Fruit fly (Drosophila melanogaster) whole organism, embryonic: ENCODE results near the gene CG11342.

Source experiments
- ATbp ChIP-seq: fragments of 200-800 bp; sonication (Bioruptor generic); optimal IDR thresholded peaks from 2 replicates; lab custom pipeline; 2017; ENCODE audit warnings: missing biosample characterization, mild to moderate bottlenecking, missing genetic modification characterization, missing genetic modification reagents
- Ada2b ChIP-seq: fragments of 200-800 bp; sonication (Bioruptor generic); IDR thresholded peaks from 2 replicates; pipeline ENCODE4 v1.3.6; 2022; ENCODE audit warnings: missing biosample characterization, missing genetic modification characterization
- BEAF-32 ChIP-seq: fragments of 200-800 bp; sonication (Bioruptor generic); optimal IDR thresholded peaks from 3 replicates; lab custom pipeline; 2017; ENCODE audit warnings: missing biosample characterization, missing genetic modification characterization, mild to moderate bottlenecking, moderate library complexity, missing genetic modification reagents
- Blimp-1 ChIP-seq: fragments of 200-800 bp; sonication (Bioruptor generic); optimal IDR thresholded peaks from 3 replicates; lab custom pipeline; 2018; ENCODE audit warnings: missing biosample characterization, missing genetic modification characterization, mild to moderate bottlenecking, moderate library complexity, missing genetic modification reagents
- CG11456 ChIP-seq: fragments of 200-800 bp; sonication (Bioruptor generic); IDR thresholded peaks from 3 replicates; pipeline ENCODE4 v1.3.6; 2022; ENCODE audit warnings: missing biosample characterization, missing genetic modification characterization
- CG12942 ChIP-seq: fragments of 200-800 bp; sonication (Bioruptor generic); optimal IDR thresholded peaks from 3 replicates; lab custom pipeline; 2016; ENCODE audit warnings: missing biosample characterization, missing genetic modification characterization
- CG13624 ChIP-seq: fragments of 200-800 bp; sonication (Bioruptor generic); optimal IDR thresholded peaks from 2 replicates; lab custom pipeline; 2016; ENCODE audit warnings: missing biosample characterization, missing genetic modification characterization
- CG14965 ChIP-seq: fragments of 200-800 bp; sonication (Bioruptor generic); optimal IDR thresholded peaks from 2 replicates; lab custom pipeline; 2016; ENCODE audit warnings: missing biosample characterization, missing genetic modification characterization, borderline replicate concordance
- CG15514 ChIP-seq: fragments of 200-800 bp; sonication (Bioruptor generic); optimal IDR thresholded peaks from 3 replicates; lab custom pipeline; 2017; ENCODE audit warnings: missing biosample characterization, missing genetic modification characterization, mild to moderate bottlenecking, moderate library complexity, missing genetic modification reagents
- CG1647 ChIP-seq: fragments of 200-800 bp; sonication (Bioruptor generic); optimal IDR thresholded peaks from 3 replicates; lab custom pipeline; 2016; ENCODE audit warnings: missing biosample characterization, missing genetic modification characterization
- CG16779 ChIP-seq: fragments of 200-800 bp; sonication (Bioruptor generic); IDR thresholded peaks from 2 replicates; pipeline ENCODE4 v1.3.6; 2022; ENCODE audit warnings: missing biosample characterization, missing genetic modification characterization
- CG16863 ChIP-seq: fragments of 200-800 bp; sonication (Bioruptor generic); optimal IDR thresholded peaks from 3 replicates; lab custom pipeline; 2016; ENCODE audit warnings: missing biosample characterization, missing genetic modification characterization
- CG18011 ChIP-seq: fragments of 200-800 bp; sonication (Bioruptor generic); optimal IDR thresholded peaks from 2 replicates; lab custom pipeline; 2017; ENCODE audit warnings: missing biosample characterization, missing genetic modification characterization, mild to moderate bottlenecking, moderate library complexity, missing genotype
- CG18476 ChIP-seq: fragments of 200-800 bp; sonication (Bioruptor generic); optimal IDR thresholded peaks from 2 replicates; lab custom pipeline; 2016; ENCODE audit warnings: missing biosample characterization, mild to moderate bottlenecking, missing genetic modification characterization
- CG4282 ChIP-seq: fragments of 200-800 bp; sonication (Bioruptor generic); optimal IDR thresholded peaks from 2 replicates; lab custom pipeline; 2016; ENCODE audit warnings: missing biosample characterization, missing genetic modification characterization
- CG5245 ChIP-seq: fragments of 200-800 bp; sonication (Bioruptor generic); optimal IDR thresholded peaks from 3 replicates; lab custom pipeline; 2016; ENCODE audit warnings: missing biosample characterization, missing genetic modification characterization
- CG6254 ChIP-seq: fragments of 200-800 bp; sonication (Bioruptor generic); optimal IDR thresholded peaks from 3 replicates; lab custom pipeline; 2017; ENCODE audit warnings: mild to moderate bottlenecking, missing biosample characterization, missing genetic modification reagents, missing genetic modification characterization
- CG6689 ChIP-seq: fragments of 200-800 bp; sonication (Bioruptor generic); IDR thresholded peaks from 2 replicates; pipeline ENCODE4 v1.3.6; 2022; ENCODE audit warnings: missing biosample characterization, missing genetic modification characterization
- CG6791 ChIP-seq: fragments of 200-800 bp; sonication (Bioruptor generic); IDR thresholded peaks from 3 replicates; pipeline ENCODE4 v1.3.6; 2022; ENCODE audit warnings: missing biosample characterization, missing genetic modification characterization; ENCODE audit not compliant: partially characterized antibody
- CG7271 ChIP-seq: fragments of 200-800 bp; sonication (Bioruptor generic); optimal IDR thresholded peaks from 2 replicates; lab custom pipeline; 2018; ENCODE audit warnings: missing biosample characterization, mild to moderate bottlenecking, missing genetic modification characterization, moderate library complexity
- CG8359 ChIP-seq: fragments of 200-800 bp; sonication (Bioruptor generic); optimal IDR thresholded peaks from 2 replicates; lab custom pipeline; 2017; ENCODE audit warnings: missing biosample characterization, mild to moderate bottlenecking, missing genetic modification characterization, borderline replicate concordance
- CG8388 ChIP-seq: fragments of 200-800 bp; sonication (Bioruptor generic); optimal IDR thresholded peaks from 2 replicates; lab custom pipeline; 2019; ENCODE audit warnings: missing biosample characterization, mild to moderate bottlenecking, missing genetic modification characterization, moderate library complexity
- CG8478 ChIP-seq: fragments of >200 bp; optimal IDR thresholded peaks from 2 replicates; lab custom pipeline; 2018
- D ChIP-seq, 2 experiments: fragments of 200-800 bp in 1 of 2; fragments of >200 bp in 1 of 2; sonication (Bioruptor generic) in 1 of 2; optimal IDR thresholded peaks; 2 replicates in 1 of 2; 3 replicates in 1 of 2; lab custom pipeline; 2017; ENCODE audit warnings: mild to moderate bottlenecking in 1 of 2, missing biosample characterization in 1 of 2, missing genetic modification characterization in 1 of 2, missing genetic modification reagents in 1 of 2
- Dfd ChIP-seq, 2 experiments: fragments of >200 bp; optimal IDR thresholded peaks; 2 replicates each; lab custom pipeline; 2017; ENCODE audit warnings: missing biosample characterization in 2 of 2, missing genetic modification characterization in 2 of 2
- Drgx ChIP-seq: fragments of 200-800 bp; sonication (Bioruptor generic); IDR thresholded peaks from 2 replicates; pipeline ENCODE4 v1.3.6; 2022; ENCODE audit warnings: missing biosample characterization, missing genetic modification characterization
- Hr51 ChIP-seq, 2 experiments: fragments of 200-800 bp; sonication (Bioruptor generic); optimal IDR thresholded peaks; 2 replicates in 1 of 2; 3 replicates in 1 of 2; lab custom pipeline; 2016 to 2018; ENCODE audit warnings: missing biosample characterization in 2 of 2, missing genetic modification characterization in 2 of 2, mild to moderate bottlenecking in 1 of 2, moderate library complexity in 1 of 2
- MBD-R2 ChIP-seq: fragments of 200-800 bp; sonication (Bioruptor generic); IDR thresholded peaks from 2 replicates; pipeline ENCODE4 v1.3.6; 2022; ENCODE audit warnings: missing biosample characterization, missing genetic modification characterization
- Med ChIP-seq: fragments of 200-800 bp; sonication (Bioruptor generic); peaks from one replicate; lab custom pipeline; 2016; ENCODE audit warnings: missing biosample characterization, missing genetic modification characterization, mild to moderate bottlenecking, inconsistent platforms, moderate library complexity
- NC2β ChIP-seq: fragments of 200-800 bp; sonication (Bioruptor generic); optimal IDR thresholded peaks from 2 replicates; lab custom pipeline; 2016; ENCODE audit warnings: missing biosample characterization, missing genetic modification characterization
- Nf-YB ChIP-seq: fragments of 200-800 bp; sonication (Bioruptor generic); optimal IDR thresholded peaks from 3 replicates; lab custom pipeline; 2019; ENCODE audit warnings: missing biosample characterization, mild to moderate bottlenecking, missing genetic modification characterization, moderate library complexity
- Pdp1 ChIP-seq, 2 experiments: fragments of 200-800 bp; sonication (Bioruptor generic); optimal IDR thresholded peaks; 3 replicates each; lab custom pipeline; 2016; ENCODE audit warnings: missing biosample characterization in 2 of 2, missing genetic modification characterization in 2 of 2, mild to moderate bottlenecking in 1 of 2, moderate library complexity in 1 of 2
- Ravus ChIP-seq: fragments of 200-800 bp; sonication (Bioruptor generic); IDR thresholded peaks from 2 replicates; pipeline ENCODE4 v1.3.6; 2022; ENCODE audit warnings: missing biosample characterization, missing genetic modification characterization
- Scr ChIP-seq: fragments of 200-800 bp; sonication (Bioruptor generic); IDR thresholded peaks from 2 replicates; pipeline ENCODE4 v1.3.6; 2022; ENCODE audit warnings: missing biosample characterization, missing genetic modification characterization; ENCODE audit not compliant: partially characterized antibody
- Sin3A ChIP-seq: fragments of >200 bp; optimal IDR thresholded peaks from 2 replicates; lab custom pipeline; 2018
- corto ChIP-seq: fragments of 200-800 bp; sonication (Bioruptor generic); optimal IDR thresholded peaks from 2 replicates; lab custom pipeline; 2016; ENCODE audit warnings: missing biosample characterization, mild to moderate bottlenecking, missing genetic modification characterization, moderate library complexity
- crc ChIP-seq: fragments of 200-800 bp; sonication (Bioruptor generic); optimal IDR thresholded peaks from 2 replicates; lab custom pipeline; 2016; ENCODE audit warnings: missing biosample characterization, missing genetic modification characterization
- croc ChIP-seq: fragments of 200-800 bp; sonication (Bioruptor generic); conservative IDR thresholded peaks from 3 replicates; pipeline ENCODE4 v1.3.6; 2022; ENCODE audit warnings: missing biosample characterization, missing genetic modification characterization
- dm ChIP-seq: fragments of 200-800 bp; sonication (Bioruptor generic); optimal IDR thresholded peaks from 3 replicates; lab custom pipeline; 2016; ENCODE audit warnings: missing biosample characterization, missing genetic modification characterization
- en ChIP-seq: fragments of 200-800 bp; sonication (Bioruptor generic); optimal IDR thresholded peaks from 2 replicates; lab custom pipeline; 2016; ENCODE audit warnings: missing biosample characterization, missing genetic modification characterization
- exex ChIP-seq: fragments of 200-800 bp; sonication (Bioruptor generic); optimal IDR thresholded peaks from 4 replicates; lab custom pipeline; 2018; ENCODE audit warnings: missing biosample characterization, mild to moderate bottlenecking, missing genetic modification characterization, moderate library complexity
- fu2 ChIP-seq: fragments of 200-800 bp; sonication (Bioruptor generic); optimal IDR thresholded peaks from 2 replicates; lab custom pipeline; 2016; ENCODE audit warnings: missing biosample characterization, missing genetic modification characterization
- gce ChIP-seq: fragments of 200-800 bp; sonication (Bioruptor generic); IDR thresholded peaks from 3 replicates; pipeline ENCODE4 v1.3.6; 2022; ENCODE audit warnings: missing biosample characterization, missing genetic modification characterization
- jigr1 ChIP-seq: fragments of 200-800 bp; sonication (Bioruptor generic); IDR thresholded peaks from 3 replicates; pipeline ENCODE4 v1.3.6; 2022; ENCODE audit warnings: missing biosample characterization, missing genetic modification characterization
- pnt ChIP-seq: fragments of 200-800 bp; sonication (Bioruptor generic); optimal IDR thresholded peaks from 3 replicates; lab custom pipeline; 2016; ENCODE audit warnings: missing biosample characterization, missing genetic modification characterization
- pros ChIP-seq: fragments of 200-800 bp; sonication (Bioruptor generic); optimal IDR thresholded peaks from 3 replicates; lab custom pipeline; 2019; ENCODE audit warnings: missing biosample characterization, mild to moderate bottlenecking, missing genetic modification characterization, moderate library complexity
- salm ChIP-seq: fragments of 200-800 bp; sonication (Bioruptor generic); optimal IDR thresholded peaks from 2 replicates; lab custom pipeline; 2018; ENCODE audit warnings: missing biosample characterization, mild to moderate bottlenecking, missing genetic modification characterization
- tll ChIP-seq, 2 experiments: fragments of 200-800 bp in 1 of 2; fragments of >200 bp in 1 of 2; sonication (Bioruptor generic) in 1 of 2; optimal IDR thresholded peaks; 2 replicates each; lab custom pipeline; 2017 to 2019; ENCODE audit warnings: missing biosample characterization in 2 of 2, missing genetic modification characterization in 2 of 2, mild to moderate bottlenecking in 1 of 2, moderate library complexity in 1 of 2
- usp ChIP-seq: fragments of >200 bp; optimal IDR thresholded peaks from 2 replicates; lab custom pipeline; 2017; ENCODE audit warnings: missing biosample characterization, missing genetic modification characterization

The CG11342 gene

DNA sequence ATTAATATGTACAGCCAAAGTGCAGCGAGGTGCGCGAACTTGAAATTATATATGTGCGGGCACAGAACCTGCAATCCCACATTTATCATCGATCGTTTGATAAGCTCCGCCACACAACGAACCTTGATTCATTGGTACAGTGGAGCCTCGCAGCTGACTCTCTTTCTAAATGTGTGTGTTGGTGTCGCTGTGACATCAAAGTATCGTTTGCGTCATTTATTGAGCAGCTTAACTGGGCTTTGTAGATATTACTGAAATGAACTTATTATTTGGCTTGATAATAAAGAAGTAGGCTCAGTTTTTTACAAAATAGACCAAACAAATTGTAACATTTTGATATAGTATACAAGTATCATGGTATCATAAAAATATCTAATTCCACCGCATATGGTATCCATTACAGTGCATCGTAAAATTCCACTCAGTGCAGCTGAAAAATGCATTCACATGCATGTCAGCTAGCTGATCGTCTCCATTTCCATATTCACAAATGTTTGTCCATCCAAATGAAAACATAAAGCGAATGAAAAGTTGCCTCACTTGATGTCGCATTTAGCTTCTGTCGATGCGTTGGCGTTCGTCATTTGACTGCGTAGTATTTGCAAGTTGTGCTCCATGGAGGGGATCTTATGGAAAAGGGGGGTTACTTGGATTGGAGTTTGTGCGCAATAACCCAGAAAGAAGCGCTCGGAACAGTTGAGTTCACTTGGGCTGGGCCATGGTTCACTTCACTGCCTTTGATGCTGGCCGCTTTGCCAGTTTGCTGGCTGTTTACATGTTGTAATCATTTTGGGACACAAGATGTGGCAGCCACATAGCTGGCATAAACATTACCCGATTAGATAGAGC is 44.0 kb upstream of the CG11342 start (continued):
- TF ChIP-seq CG8359 (GFP tag; lab: Kevin White, UChicago) (no peak), fu2 (GFP tag; lab: Kevin White, UChicago) (no peak), Nf-YB (GFP tag; lab: Kevin White, UChicago) (no peak), Med (peak; percentile 3), Hr51 (GFP tag; optimal IDR thresholded peaks at IDR 0.05; lab: Kevin White, UChicago) (peak in 1 of 2 experiments; percentile 22), BEAF-32 (GFP tag; lab: Kevin White, UChicago) (no peak), CG8478 (no peak), CG16863 (GFP tag; lab: Kevin White, UChicago) (no peak), Dfd (GFP tag; optimal IDR thresholded peaks at IDR 0.05; lab: Kevin White, UChicago) (no peak), usp (GFP tag; lab: Kevin White, UChicago) (no peak), Pdp1 (GFP tag; optimal IDR thresholded peaks at IDR 0.05; lab: Kevin White, UChicago) (peak in 1 of 2 experiments; percentile 20), corto (no peak), pros (GFP tag; lab: Kevin White, UChicago) (no peak), dm (GFP tag; lab: Kevin White, UChicago) (no peak), D (optimal IDR thresholded peaks at IDR 0.05; lab: Kevin White, UChicago) (no peak), D (GFP tag; optimal IDR thresholded peaks at IDR 0.05; lab: Kevin White, UChicago) (no peak), CG16779 (GFP tag; lab: Robert Waterston, UW) (no peak), Ravus (GFP tag; lab: Robert Waterston, UW) (no peak), CG6791 (GFP tag; lab: Robert Waterston, UW) (no peak), CG6254 (GFP tag; lab: Kevin White, UChicago) (no peak), CG13624 (peak; percentile 77), pnt (GFP tag; lab: Kevin White, UChicago) (no peak), CG14965 (GFP tag; lab: Kevin White, UChicago) (no peak), CG5245 (GFP tag; lab: Kevin White, UChicago) (no peak), CG11456 (GFP tag; lab: Robert Waterston, UW) (no peak), gce (GFP tag; lab: Robert Waterston, UW) (no peak), Drgx (no peak), Blimp-1 (no peak), Ada2b (GFP tag; lab: Robert Waterston, UW) (0 out of 2 replicates have a peak, but pooled peaks have one; percentile 3), CG7271 (tag; lab: Kevin White, UChicago) (no peak), MBD-R2 (GFP tag; lab: Robert Waterston, UW) (no peak), croc (GFP tag; lab: Robert Waterston, UW) (no peak), ATbp (GFP tag; lab: Kevin White, UChicago) (no peak), CG15514 (GFP tag; lab: Kevin White, UChicago) (no peak), exex (no peak), crc (GFP tag; lab: Kevin White, UChicago) (no peak), CG8388 (GFP tag; lab: Kevin White, UChicago) (no peak), NC2β (GFP tag; lab: Kevin White, UChicago) (no peak), en (GFP tag; lab: Kevin White, UChicago) (no peak), tll (GFP tag; optimal IDR thresholded peaks at IDR 0.05; lab: Kevin White, UChicago) (no peak), jigr1 (no peak), salm (tag; lab: Kevin White, UChicago) (no peak), Sin3A (lab: Kevin White, UChicago) (no peak), CG12942 (GFP tag; lab: Kevin White, UChicago) (no peak), CG18476 (no peak), CG1647 (GFP tag; lab: Kevin White, UChicago) (no peak), CG6689 (no peak), Scr (GFP tag; lab: Robert Waterston, UW) (no peak), CG4282 (GFP tag; lab: Kevin White, UChicago) (no peak), CG18011 (GFP tag; lab: Kevin White, UChicago) (peak; percentile 5)
